Worm (Caenorhabditis elegans) whole organism, mixed stage, embryonic: ENCODE data around the gene cap-1.

ENCODE experiments used
- nhr-237 ChIP-seq: fragments of 150-350 bp; optimal IDR thresholded peaks from 2 replicates; lab custom pipeline; 2014; ENCODE audit warnings: missing biosample characterization, missing genetic modification characterization
- pha-4 ChIP-seq: fragments of 150-350 bp; optimal IDR thresholded peaks from 2 replicates; lab custom pipeline; 2018; ENCODE audit warnings: missing biosample characterization, missing genetic modification reagents, missing genetic modification characterization

DNA sequence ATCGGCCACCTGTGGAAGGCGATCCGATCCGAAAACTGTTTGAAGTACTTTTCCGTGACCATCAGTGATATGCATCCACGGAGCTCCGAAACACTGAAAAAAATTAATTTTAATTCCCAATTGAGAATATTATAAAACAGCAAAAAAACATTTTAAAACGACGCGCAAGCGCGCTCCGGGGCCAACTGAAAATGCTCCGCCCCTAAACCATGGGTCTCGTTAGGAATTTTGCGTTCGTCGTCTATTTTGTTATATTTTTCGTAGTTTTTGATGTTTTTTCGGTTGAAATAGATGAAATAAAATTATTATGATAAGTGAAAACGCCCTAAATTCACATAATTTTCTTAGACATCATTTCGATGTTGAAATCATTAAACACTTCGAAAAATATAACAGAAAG lies 10.5 kb upstream of the cap-1 start:
- TF ChIP-seq nhr-237 (tag; lab: Kevin White, UChicago) (no peak), pha-4 (tag; lab: Kevin White, UChicago) (no peak)
